Worm (Caenorhabditis elegans) whole organism, L3 larva: ENCODE results near the gene F36H12.3.

ENCODE experiments used
- egl-5 ChIP-seq: fragments of 150-350 bp; optimal IDR thresholded peaks from 2 replicates; lab custom pipeline; 2017; ENCODE audit warnings: missing biosample characterization, missing genetic modification reagents, missing genetic modification characterization, inconsistent platforms
- mml-1 ChIP-seq: fragments of 150-350 bp; sonication (generic microtip); optimal IDR thresholded peaks from 3 replicates; lab custom pipeline; 2014; ENCODE audit warnings: missing biosample characterization, missing genetic modification characterization
- nfya-1 ChIP-seq: sonication (generic microtip); optimal IDR thresholded peaks from 2 replicates; lab custom pipeline; 2017; ENCODE audit warnings: missing genetic modification characterization, mild to moderate bottlenecking, missing compliant biosample characterization, antibody characterized with exemption, moderate library complexity; ENCODE audit not compliant: insufficient read depth
- nhr-11 ChIP-seq: fragments of 150-350 bp; optimal IDR thresholded peaks from 2 replicates; lab custom pipeline; 2014; ENCODE audit warnings: missing biosample characterization, missing genetic modification characterization
- skn-1 ChIP-seq: fragments of 150-350 bp; optimal IDR thresholded peaks from 2 replicates; lab custom pipeline; 2014; ENCODE audit warnings: missing biosample characterization, missing genetic modification characterization
- tbx-2 ChIP-seq: sonication (generic microtip); optimal IDR thresholded peaks from 2 replicates; lab custom pipeline; 2016; ENCODE audit warnings: mild to moderate bottlenecking, missing genetic modification characterization, missing compliant biosample characterization
- zag-1 ChIP-seq: fragments of 150-350 bp; optimal IDR thresholded peaks from 2 replicates; lab custom pipeline; 2014; ENCODE audit warnings: missing biosample characterization, missing genetic modification characterization

DNA sequence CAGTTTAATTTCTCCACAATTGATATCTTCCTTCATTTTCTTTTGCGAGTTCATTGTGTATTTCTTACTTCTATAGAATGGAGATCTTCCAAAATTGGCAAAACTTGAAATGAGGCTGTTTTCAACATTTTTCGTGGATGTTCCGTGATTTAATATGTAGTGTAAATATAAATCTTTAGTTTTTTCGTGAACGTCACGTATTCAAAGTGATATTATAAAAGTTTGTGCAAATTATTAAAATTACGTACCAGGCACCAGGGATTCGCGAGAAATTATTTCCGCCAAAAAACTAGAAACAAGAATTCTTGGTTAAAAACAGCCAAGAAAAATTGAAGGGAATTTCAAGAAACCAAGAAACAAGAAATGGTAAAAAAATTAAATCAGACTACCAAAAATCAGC, 48.4 kb upstream of the F36H12.3 start, which contains the start of gene Y59E9AL.8:
- no peak for TF ChIP-seq zag-1
- no peak for TF ChIP-seq mml-1 (tag; lab: Kevin White, UChicago)
- TF ChIP-seq skn-1 (tag; lab: Kevin White, UChicago) = no peak
- TF ChIP-seq egl-5 = no peak
- TF ChIP-seq nhr-11 (tag; lab: Kevin White, UChicago) = no peak
- TF ChIP-seq tbx-2 = no peak
- no peak for TF ChIP-seq nfya-1
